Worm (Caenorhabditis elegans) whole organism, young adult: ENCODE data around the gene mes-6.
A peak's percentile ranks its signal among the peaks of the same experiment; 100 is the strongest.

ENCODE experiments used
- B0019.2 ChIP-seq: fragments of 200-800 bp; sonication (Bioruptor generic); conservative IDR thresholded peaks from 2 replicates; pipeline ENCODE4 v1.3.6; 2022; ENCODE audit warnings: missing genetic modification reagents, missing genetic modification characterization, missing compliant biosample characterization
- B0035.1 ChIP-seq: sonication (generic microtip); optimal IDR thresholded peaks from 2 replicates; lab custom pipeline; 2016; ENCODE audit warnings: missing genetic modification characterization, mild to moderate bottlenecking, missing compliant biosample characterization, missing genotype, missing genetic modification reagents
- B0261.1 ChIP-seq: sonication (generic microtip); optimal IDR thresholded peaks from 2 replicates; lab custom pipeline; 2016; ENCODE audit warnings: mild to moderate bottlenecking, missing genetic modification characterization, moderate library complexity, missing compliant biosample characterization
- C17E4.6 ChIP-seq: fragments of 200-800 bp; sonication (Bioruptor generic); IDR thresholded peaks from 2 replicates; pipeline ENCODE4 v1.3.6; 2022; ENCODE audit warnings: missing genetic modification reagents, missing genetic modification characterization, missing compliant biosample characterization
- F33H1.4 ChIP-seq: fragments of 200-800 bp; sonication (Bioruptor generic); IDR thresholded peaks from 2 replicates; pipeline ENCODE4 v1.3.6; 2022; ENCODE audit warnings: missing genetic modification reagents, missing genetic modification characterization, missing compliant biosample characterization
- F52B5.7 ChIP-seq: sonication (generic microtip); optimal IDR thresholded peaks from 2 replicates; lab custom pipeline; 2016; ENCODE audit warnings: mild to moderate bottlenecking, missing genetic modification characterization, missing compliant biosample characterization
- K11D2.4 ChIP-seq: fragments of 200-800 bp; sonication (Bioruptor generic); IDR thresholded peaks from 2 replicates; pipeline ENCODE4 v1.3.6; 2022; ENCODE audit warnings: missing genetic modification reagents, missing genetic modification characterization, missing compliant biosample characterization
- K12H6.12 ChIP-seq: fragments of 200-800 bp; sonication (Bioruptor generic); optimal IDR thresholded peaks from 2 replicates; lab custom pipeline; 2018; ENCODE audit warnings: mild to moderate bottlenecking, missing genetic modification characterization, missing compliant biosample characterization
- T26A5.8 ChIP-seq: sonication (generic microtip); optimal IDR thresholded peaks from 2 replicates; lab custom pipeline; 2016; ENCODE audit warnings: missing genetic modification characterization, missing compliant biosample characterization
- Y67H2A.10 ChIP-seq: fragments of 200-800 bp; sonication (Bioruptor generic); conservative IDR thresholded peaks from 2 replicates; pipeline ENCODE4 v1.3.6; 2022; ENCODE audit warnings: missing genetic modification reagents, missing genetic modification characterization, missing compliant biosample characterization
- Y79H2A.3 ChIP-seq: fragments of 200-800 bp; sonication (Bioruptor generic); conservative IDR thresholded peaks from 2 replicates; pipeline ENCODE4 v1.3.6; 2022; ENCODE audit warnings: missing genetic modification reagents, missing genetic modification characterization, missing compliant biosample characterization
- bed-1 ChIP-seq: fragments of 200-800 bp; sonication (Bioruptor generic); IDR thresholded peaks from 2 replicates; pipeline ENCODE4 v1.3.6; 2022; ENCODE audit warnings: missing genetic modification reagents, missing genetic modification characterization, missing compliant biosample characterization
- bed-2 ChIP-seq: fragments of 200-800 bp; sonication (Bioruptor generic); IDR thresholded peaks from 2 replicates; pipeline ENCODE4 v1.3.6; 2022; ENCODE audit warnings: missing genetic modification reagents, missing genetic modification characterization, missing compliant biosample characterization
- ccch-3 ChIP-seq: fragments of 200-800 bp; sonication (Bioruptor generic); optimal IDR thresholded peaks from 2 replicates; lab custom pipeline; 2018; ENCODE audit warnings: mild to moderate bottlenecking, missing genetic modification characterization, missing compliant biosample characterization
- cebp-1 ChIP-seq, 2 experiments: fragments of 200-800 bp in 1 of 2; sonication (Bioruptor generic) in 1 of 2; sonication (generic microtip) in 1 of 2; IDR thresholded peaks in 1 of 2; optimal IDR thresholded peaks in 1 of 2; 2 replicates each; pipeline versions ENCODE4 v1.3.6 to Lab custom; 2017 to 2022; ENCODE audit warnings: missing compliant biosample characterization in 2 of 2, missing genetic modification characterization in 2 of 2, mild to moderate bottlenecking in 1 of 2, missing genetic modification reagents in 1 of 2, moderate library complexity in 1 of 2
- cebp-2 ChIP-seq: fragments of 200-800 bp; sonication (Bioruptor generic); IDR thresholded peaks from 2 replicates; pipeline ENCODE4 v1.3.6; 2022; ENCODE audit warnings: missing genetic modification characterization, missing compliant biosample characterization
- ceh-27 ChIP-seq: fragments of 200-800 bp; sonication (Bioruptor generic); optimal IDR thresholded peaks from 2 replicates; lab custom pipeline; 2018; ENCODE audit warnings: mild to moderate bottlenecking, missing genetic modification characterization, moderate library complexity, missing compliant biosample characterization
- ceh-58 ChIP-seq: fragments of 200-800 bp; sonication (Bioruptor generic); IDR thresholded peaks from 2 replicates; pipeline ENCODE4 v1.3.6; 2022; ENCODE audit warnings: missing genetic modification characterization, missing compliant biosample characterization
- ceh-79 ChIP-seq: sonication (generic microtip); optimal IDR thresholded peaks from 2 replicates; lab custom pipeline; 2017; ENCODE audit warnings: mild to moderate bottlenecking, missing genetic modification characterization, missing compliant biosample characterization
- chd-7 ChIP-seq: sonication (generic microtip); optimal IDR thresholded peaks from 2 replicates; lab custom pipeline; 2016; ENCODE audit warnings: mild to moderate bottlenecking, missing genetic modification characterization, moderate library complexity, missing compliant biosample characterization
- egl-18 ChIP-seq: fragments of 200-800 bp; sonication (Bioruptor generic); IDR thresholded peaks from 2 replicates; pipeline ENCODE4 v1.3.6; 2022; ENCODE audit warnings: missing genetic modification reagents, missing genetic modification characterization, missing compliant biosample characterization
- ets-4 ChIP-seq: fragments of 200-800 bp; sonication (Bioruptor generic); optimal IDR thresholded peaks from 2 replicates; lab custom pipeline; 2018; ENCODE audit warnings: mild to moderate bottlenecking, missing genetic modification characterization, missing compliant biosample characterization
- gei-17 ChIP-seq: fragments of 200-800 bp; sonication (Bioruptor generic); optimal IDR thresholded peaks from 2 replicates; lab custom pipeline; 2018; ENCODE audit warnings: mild to moderate bottlenecking, missing genetic modification characterization, missing compliant biosample characterization
- him-1 ChIP-seq: sonication (generic microtip); optimal IDR thresholded peaks from 2 replicates; lab custom pipeline; 2016; ENCODE audit warnings: missing genotype, missing genetic modification reagents, missing genetic modification characterization, missing compliant biosample characterization
- hmg-20 ChIP-seq: fragments of 200-800 bp; sonication (Bioruptor generic); IDR thresholded peaks from 2 replicates; pipeline ENCODE4 v1.3.6; 2022; ENCODE audit warnings: missing genetic modification reagents, missing genetic modification characterization, missing compliant biosample characterization
- hrde-1 ChIP-seq: sonication (generic microtip); optimal IDR thresholded peaks from 2 replicates; lab custom pipeline; 2016; ENCODE audit warnings: missing genetic modification characterization, mild to moderate bottlenecking, missing compliant biosample characterization, moderate library complexity, missing genotype, missing genetic modification reagents, borderline replicate concordance
- hsf-1 ChIP-seq: fragments of 200-800 bp; sonication (Bioruptor generic); IDR thresholded peaks from 2 replicates; pipeline ENCODE4 v1.3.6; 2022; ENCODE audit warnings: missing genetic modification reagents, missing genetic modification characterization, missing compliant biosample characterization
- lin-26 ChIP-seq: fragments of 200-800 bp; sonication (Bioruptor generic); IDR thresholded peaks from 2 replicates; pipeline ENCODE4 v1.3.6; 2022; ENCODE audit warnings: missing genetic modification reagents, missing genetic modification characterization, missing compliant biosample characterization
- lin-35 ChIP-seq, 3 experiments: fragments of 150-350 bp in 2 of 3; sonication (generic microtip) in 1 of 3; optimal IDR thresholded peaks; 2 replicates each; lab custom pipeline; 2014 to 2018; ENCODE audit warnings: missing biosample characterization in 3 of 3, missing genetic modification characterization in 3 of 3, missing genetic modification reagents in 3 of 3
- lir-1 ChIP-seq: fragments of 200-800 bp; sonication (Bioruptor generic); conservative IDR thresholded peaks from 2 replicates; pipeline ENCODE4 v1.3.6; 2022; ENCODE audit warnings: missing genetic modification reagents, missing genetic modification characterization, missing compliant biosample characterization
- madf-6 ChIP-seq: fragments of 200-800 bp; sonication (Bioruptor generic); IDR thresholded peaks from 2 replicates; pipeline ENCODE4 v1.3.6; 2022; ENCODE audit warnings: missing genetic modification reagents, missing genetic modification characterization, missing compliant biosample characterization
- mcd-1 ChIP-seq: fragments of 200-800 bp; sonication (Bioruptor generic); IDR thresholded peaks from 2 replicates; pipeline ENCODE4 v1.3.6; 2022; ENCODE audit warnings: missing genetic modification reagents, missing genetic modification characterization, missing compliant biosample characterization
- mel-28 ChIP-seq: sonication (generic microtip); optimal IDR thresholded peaks from 2 replicates; lab custom pipeline; 2016; ENCODE audit warnings: borderline replicate concordance, mild to moderate bottlenecking, missing genetic modification characterization, missing compliant biosample characterization
- mes-4 ChIP-seq: sonication (generic microtip); optimal IDR thresholded peaks from 2 replicates; lab custom pipeline; 2016; ENCODE audit warnings: missing genotype, missing genetic modification characterization, missing compliant biosample characterization
- nfyb-1 ChIP-seq: fragments of 200-800 bp; sonication (Bioruptor generic); IDR thresholded peaks from 2 replicates; pipeline ENCODE4 v1.3.6; 2022; ENCODE audit warnings: missing genetic modification reagents, missing genetic modification characterization, missing compliant biosample characterization
- nhr-120 ChIP-seq: fragments of 200-800 bp; sonication (Bioruptor generic); IDR thresholded peaks from 2 replicates; pipeline ENCODE4 v1.3.6; 2022; ENCODE audit warnings: missing genetic modification characterization, missing compliant biosample characterization
- nhr-179 ChIP-seq: sonication (generic microtip); optimal IDR thresholded peaks from 2 replicates; lab custom pipeline; 2016; ENCODE audit warnings: mild to moderate bottlenecking, missing genetic modification characterization, missing compliant biosample characterization
- pbrm-1 ChIP-seq: fragments of 200-800 bp; sonication (Bioruptor generic); IDR thresholded peaks from 2 replicates; pipeline ENCODE4 v1.3.6; 2022; ENCODE audit warnings: missing genetic modification reagents, missing genetic modification characterization, missing compliant biosample characterization
- repo-1 ChIP-seq: sonication (generic microtip); optimal IDR thresholded peaks from 2 replicates; lab custom pipeline; 2017; ENCODE audit warnings: mild to moderate bottlenecking, missing genetic modification characterization, missing compliant biosample characterization
- snpc-1.3 ChIP-seq: sonication (generic microtip); optimal IDR thresholded peaks from 2 replicates; lab custom pipeline; 2017; ENCODE audit warnings: missing genetic modification characterization, mild to moderate bottlenecking, missing compliant biosample characterization, antibody characterized with exemption, moderate library complexity, missing genotype, missing genetic modification reagents; ENCODE audit not compliant: insufficient read depth
- somi-1 ChIP-seq: fragments of 200-800 bp; sonication (Bioruptor generic); optimal IDR thresholded peaks from 2 replicates; lab custom pipeline; 2018; ENCODE audit warnings: mild to moderate bottlenecking, missing genetic modification characterization, missing compliant biosample characterization
- sptf-2 ChIP-seq: fragments of 200-800 bp; sonication (Bioruptor generic); optimal IDR thresholded peaks from 2 replicates; lab custom pipeline; 2018; ENCODE audit warnings: mild to moderate bottlenecking, missing genetic modification characterization, missing compliant biosample characterization
- tbp1 ChIP-seq: fragments of 200-800 bp; sonication (Bioruptor generic); optimal IDR thresholded peaks from 2 replicates; lab custom pipeline; 2018; ENCODE audit warnings: mild to moderate bottlenecking, missing genetic modification characterization, missing compliant biosample characterization
- tbx-9 ChIP-seq: sonication (generic microtip); optimal IDR thresholded peaks from 2 replicates; lab custom pipeline; 2016; ENCODE audit warnings: borderline replicate concordance, missing genetic modification characterization, inconsistent platforms, missing compliant biosample characterization
- tlf-1 ChIP-seq: fragments of 200-800 bp; sonication (Bioruptor generic); optimal IDR thresholded peaks from 2 replicates; lab custom pipeline; 2018; ENCODE audit warnings: mild to moderate bottlenecking, missing genetic modification characterization, missing compliant biosample characterization
- ztf-3 ChIP-seq: fragments of 200-800 bp; sonication (Bioruptor generic); optimal IDR thresholded peaks from 2 replicates; lab custom pipeline; 2018; ENCODE audit warnings: mild to moderate bottlenecking, missing genetic modification characterization, missing compliant biosample characterization

The mes-6 gene

ce11 chrIV:8534997-8535414 is 23.9 kb downstream of the mes-6 start (continued):
- no peak for TF ChIP-seq ets-4
- TF ChIP-seq egl-18 (GFP tag; lab: Robert Waterston, UW) = no peak
- no peak for TF ChIP-seq ztf-3 (GFP tag; lab: Kevin White, UChicago)
- TF ChIP-seq him-1 (tag; lab: Kevin White, UChicago) = no peak
- TF ChIP-seq ceh-79 (tag; lab: Kevin White, UChicago) = no peak
- no peak for TF ChIP-seq tlf-1 (GFP tag; lab: Kevin White, UChicago)
- TF ChIP-seq mcd-1 = no peak
- TF ChIP-seq ceh-58 (GFP tag; lab: Robert Waterston, UW) = no peak
- no peak for TF ChIP-seq F52B5.7
- 0 out of 2 replicates have a peak, but pooled peaks have one; percentile 32 for TF ChIP-seq K11D2.4
- no peak for TF ChIP-seq T26A5.8 (tag; lab: Kevin White, UChicago)
- TF ChIP-seq C17E4.6 (GFP tag; lab: Robert Waterston, UW) = no peak
- no peak for TF ChIP-seq lir-1
- peak; percentile 11 for TF ChIP-seq chd-7 (tag; lab: Kevin White, UChicago)
- TF ChIP-seq somi-1 (GFP tag; lab: Kevin White, UChicago) = peak; percentile 73
- peak; percentile 15 for TF ChIP-seq ceh-27 (GFP tag; lab: Kevin White, UChicago)
- no peak for TF ChIP-seq sptf-2 (GFP tag; lab: Kevin White, UChicago)
- no peak for TF ChIP-seq gei-17

DNA sequence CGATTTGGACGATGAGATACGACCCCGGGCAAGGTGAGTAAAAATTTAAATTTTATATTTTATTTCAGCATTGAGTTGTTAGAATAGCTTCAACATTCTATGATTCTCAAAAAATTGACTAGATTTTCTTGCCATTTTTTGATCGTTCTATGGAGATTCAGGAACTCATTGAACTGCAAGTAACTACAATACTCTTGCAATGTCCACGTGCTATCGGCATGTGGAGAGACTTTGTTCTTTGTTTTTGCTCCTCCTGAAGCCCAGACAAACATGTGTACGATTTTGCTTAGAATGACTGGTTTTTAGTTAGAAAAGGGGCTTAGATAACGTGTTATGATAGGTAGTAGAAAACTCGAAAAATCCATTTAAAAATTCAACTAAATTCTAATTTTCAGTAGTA is 24.9 kb downstream of the mes-6 start:
- TF ChIP-seq mes-4 (no peak), tlf-1 (GFP tag; lab: Kevin White, UChicago) (no peak), B0261.1 (no peak), nhr-120 (GFP tag; lab: Robert Waterston, UW) (no peak), repo-1 (tag; lab: Kevin White, UChicago) (no peak), hrde-1 (no peak), Y79H2A.3 (no peak), nhr-179 (no peak), B0035.1 (tag; lab: Kevin White, UChicago) (no peak), bed-2 (GFP tag; lab: Robert Waterston, UW) (no peak), lin-26 (GFP tag; lab: Robert Waterston, UW) (no peak)

ce11 chrIV:8538011-8538658 is 27.1 kb downstream of the mes-6 start:
- TF ChIP-seq B0019.2 (GFP tag; lab: Robert Waterston, UW) = no peak
- TF ChIP-seq cebp-1 (GFP tag; IDR thresholded peaks at IDR 0.05; lab: Robert Waterston, UW) = no peak
- peak; percentile 11 for TF ChIP-seq cebp-1 (tag; optimal IDR thresholded peaks at IDR 0.05; lab: Kevin White, UChicago)
- TF ChIP-seq madf-6 (GFP tag; lab: Robert Waterston, UW) = no peak
- no peak for TF ChIP-seq B0261.1
- no peak for TF ChIP-seq bed-1
- TF ChIP-seq pbrm-1 (GFP tag; lab: Robert Waterston, UW) = no peak
- no peak for TF ChIP-seq K12H6.12
- no peak for TF ChIP-seq F33H1.4 (GFP tag; lab: Robert Waterston, UW)
- TF ChIP-seq snpc-1.3 (tag; lab: Kevin White, UChicago) = no peak
- 0 out of 2 replicates have a peak, but pooled peaks have one; percentile 36 for TF ChIP-seq nfyb-1 (GFP tag; lab: Robert Waterston, UW)
- no peak for TF ChIP-seq Y67H2A.10 (GFP tag; lab: Robert Waterston, UW)
- TF ChIP-seq hrde-1 = no peak
- no peak for TF ChIP-seq hmg-20
- TF ChIP-seq lin-35 (GFP tag; optimal IDR thresholded peaks at IDR 0.05; lab: Kevin White, UChicago) = no peak
- no peak for TF ChIP-seq tbp1 (GFP tag; lab: Kevin White, UChicago)
- TF ChIP-seq T26A5.8 (tag; lab: Kevin White, UChicago) = no peak
- TF ChIP-seq ceh-58 (GFP tag; lab: Robert Waterston, UW) = no peak
- TF ChIP-seq cebp-2 (GFP tag; lab: Robert Waterston, UW) = no peak
- no peak for TF ChIP-seq mel-28 (tag; lab: Kevin White, UChicago)
- TF ChIP-seq tbx-9 (tag; lab: Kevin White, UChicago) = no peak
- no peak for TF ChIP-seq ccch-3
- no peak for TF ChIP-seq hsf-1 (GFP tag; lab: Robert Waterston, UW)
